Worm (Caenorhabditis elegans) whole organism, L1 larva: ENCODE results near the gene unc-4.

ENCODE experiments used
- C04F5.9 ChIP-seq: sonication (generic microtip); optimal IDR thresholded peaks from 2 replicates; lab custom pipeline; 2016; ENCODE audit warnings: missing genetic modification characterization, missing compliant biosample characterization
- C16A3.4 ChIP-seq: fragments of 150-350 bp; optimal IDR thresholded peaks from 2 replicates; lab custom pipeline; 2014; ENCODE audit warnings: missing biosample characterization, missing genetic modification characterization
- C34B4.2 ChIP-seq: sonication (generic microtip); optimal IDR thresholded peaks from 2 replicates; lab custom pipeline; 2017; ENCODE audit warnings: mild to moderate bottlenecking, missing genetic modification characterization, missing compliant biosample characterization
- aha-1 ChIP-seq: fragments of 150-350 bp; optimal IDR thresholded peaks from 2 replicates; lab custom pipeline; 2014; ENCODE audit warnings: missing biosample characterization, missing genetic modification characterization
- blmp-1 ChIP-seq: fragments of 150-350 bp; optimal IDR thresholded peaks from 2 replicates; lab custom pipeline; 2014; ENCODE audit warnings: missing biosample characterization, missing genetic modification characterization
- ceh-82 ChIP-seq, 3 experiments: fragments of 150-350 bp in 1 of 3; sonication (generic microtip) in 2 of 3; optimal IDR thresholded peaks; 2 replicates each; lab custom pipeline; 2014 to 2017; ENCODE audit warnings: missing biosample characterization in 3 of 3, missing genetic modification characterization in 3 of 3
- dpl-1 ChIP-seq, 3 experiments: fragments of 150-350 bp in 2 of 3; sonication (generic microtip) in 1 of 3; optimal IDR thresholded peaks; 2 replicates each; lab custom pipeline; 2014 to 2017; ENCODE audit warnings: missing biosample characterization in 3 of 3, missing genetic modification characterization in 3 of 3, missing genetic modification reagents in 3 of 3
- dsc-1 ChIP-seq: sonication (generic microtip); optimal IDR thresholded peaks from 2 replicates; lab custom pipeline; 2016; ENCODE audit warnings: mild to moderate bottlenecking, missing genetic modification characterization, missing compliant biosample characterization
- efl-1 ChIP-seq, 4 experiments: fragments of 150-350 bp; optimal IDR thresholded peaks in 3 of 4; peaks in 1 of 4; 1 replicate in 1 of 4; 2 replicates in 3 of 4; lab custom pipeline; 2014; ENCODE audit warnings: missing biosample characterization in 2 of 4, missing genetic modification characterization in 2 of 4, missing genetic modification reagents in 2 of 4
- efl-3 ChIP-seq: fragments of 200-800 bp; sonication (Bioruptor generic); optimal IDR thresholded peaks from 2 replicates; lab custom pipeline; 2018; ENCODE audit warnings: mild to moderate bottlenecking, missing genetic modification characterization, missing compliant biosample characterization
- egl-13 ChIP-seq: sonication (generic microtip); optimal IDR thresholded peaks from 2 replicates; lab custom pipeline; 2016; ENCODE audit warnings: missing genotype, missing genetic modification reagents, missing genetic modification characterization, missing compliant biosample characterization
- elt-3 ChIP-seq, 6 experiments: fragments of 150-350 bp in 1 of 6; sonication (generic microtip); optimal IDR thresholded peaks; 2 replicates each; lab custom pipeline; 2017 to 2018; ENCODE audit warnings: missing biosample characterization in 6 of 6, missing genetic modification characterization in 6 of 6, inconsistent platforms in 1 of 6
- fkh-10 ChIP-seq: sonication (generic microtip); optimal IDR thresholded peaks from 2 replicates; lab custom pipeline; 2017; ENCODE audit warnings: missing biosample characterization, missing genetic modification reagents, missing genetic modification characterization
- fkh-8 ChIP-seq: sonication (generic microtip); optimal IDR thresholded peaks from 2 replicates; lab custom pipeline; 2016; ENCODE audit warnings: mild to moderate bottlenecking, missing genetic modification characterization, missing compliant biosample characterization
- grh-1 ChIP-seq: fragments of 200-800 bp; sonication (Bioruptor generic); IDR thresholded peaks from 2 replicates; pipeline ENCODE4 v1.3.6; 2022; ENCODE audit warnings: missing genetic modification reagents, missing genetic modification characterization, missing compliant biosample characterization
- hlh-4 ChIP-seq: sonication (generic microtip); optimal IDR thresholded peaks from 2 replicates; lab custom pipeline; 2016; ENCODE audit warnings: mild to moderate bottlenecking, missing genetic modification characterization, missing compliant biosample characterization
- irx-1 ChIP-seq: sonication (generic microtip); optimal IDR thresholded peaks from 2 replicates; lab custom pipeline; 2016; ENCODE audit warnings: missing genetic modification characterization, missing compliant biosample characterization
- isw-1 ChIP-seq: fragments of 200-800 bp; sonication (Bioruptor generic); IDR thresholded peaks from 2 replicates; pipeline ENCODE4 v1.3.6; 2022; ENCODE audit warnings: missing genetic modification characterization, missing compliant biosample characterization
- lin-14 ChIP-seq: fragments of 200-800 bp; sonication (Bioruptor generic); optimal IDR thresholded peaks from 2 replicates; lab custom pipeline; 2018; ENCODE audit warnings: mild to moderate bottlenecking, missing genetic modification characterization, moderate library complexity, missing compliant biosample characterization
- lin-15B ChIP-seq: fragments of 150-350 bp; sonication (generic microtip); optimal IDR thresholded peaks from 3 replicates; lab custom pipeline; 2014; ENCODE audit warnings: missing biosample characterization, missing genetic modification characterization
- lin-35 ChIP-seq, 2 experiments: fragments of 150-350 bp; optimal IDR thresholded peaks; 2 replicates each; lab custom pipeline; 2014; ENCODE audit warnings: missing biosample characterization in 2 of 2, missing genetic modification characterization in 2 of 2, missing genetic modification reagents in 2 of 2
- lir-3 ChIP-seq: sonication (generic microtip); optimal IDR thresholded peaks from 2 replicates; lab custom pipeline; 2016; ENCODE audit warnings: mild to moderate bottlenecking, missing genetic modification characterization, moderate library complexity, missing compliant biosample characterization; ENCODE audit not compliant: poor library complexity
- lsy-2 ChIP-seq, 2 experiments: fragments of 150-350 bp; optimal IDR thresholded peaks; 2 replicates each; lab custom pipeline; 2014; ENCODE audit warnings: missing biosample characterization in 2 of 2, missing genetic modification characterization in 2 of 2
- mdl-1 ChIP-seq, 2 experiments: fragments of 150-350 bp; optimal IDR thresholded peaks; 2 replicates each; lab custom pipeline; 2014 to 2017; ENCODE audit warnings: missing biosample characterization in 2 of 2, missing genetic modification characterization in 2 of 2, inconsistent platforms in 1 of 2
- mef-2 ChIP-seq: fragments of 150-350 bp; optimal IDR thresholded peaks from 2 replicates; lab custom pipeline; 2014; ENCODE audit warnings: missing biosample characterization, missing genetic modification characterization
- mep-1 ChIP-seq: fragments of 150-350 bp; optimal IDR thresholded peaks from 2 replicates; lab custom pipeline; 2014; ENCODE audit warnings: missing biosample characterization, missing genetic modification characterization
- nhr-19 ChIP-seq: fragments of 200-800 bp; sonication (Bioruptor generic); conservative IDR thresholded peaks from 2 replicates; pipeline ENCODE4 v1.3.6; 2022; ENCODE audit warnings: missing genetic modification characterization, missing compliant biosample characterization
- nhr-20 ChIP-seq: sonication (generic microtip); optimal IDR thresholded peaks from 2 replicates; lab custom pipeline; 2016; ENCODE audit warnings: mild to moderate bottlenecking, missing genetic modification characterization, missing compliant biosample characterization
- nhr-237 ChIP-seq: fragments of 150-350 bp; optimal IDR thresholded peaks from 2 replicates; lab custom pipeline; 2014; ENCODE audit warnings: missing biosample characterization, missing genetic modification characterization
- nhr-47 ChIP-seq: sonication (generic microtip); optimal IDR thresholded peaks from 2 replicates; lab custom pipeline; 2016; ENCODE audit warnings: mild to moderate bottlenecking, missing genetic modification characterization, moderate library complexity, missing compliant biosample characterization
- nhr-71 ChIP-seq: sonication (generic microtip); optimal IDR thresholded peaks from 2 replicates; lab custom pipeline; 2016; ENCODE audit warnings: mild to moderate bottlenecking, missing genetic modification characterization, moderate library complexity, missing compliant biosample characterization
- nhr-77 ChIP-seq: fragments of 150-350 bp; optimal IDR thresholded peaks from 2 replicates; lab custom pipeline; 2014; ENCODE audit warnings: missing biosample characterization, missing genetic modification characterization
- nhr-84 ChIP-seq: sonication (generic microtip); optimal IDR thresholded peaks from 2 replicates; lab custom pipeline; 2017; ENCODE audit warnings: missing biosample characterization, missing genetic modification characterization
- nhr-85 ChIP-seq: sonication (generic microtip); peaks from one replicate; lab custom pipeline; 2016; ENCODE audit warnings: missing genetic modification characterization, inconsistent platforms, missing compliant biosample characterization
- nhr-90 ChIP-seq: sonication (generic microtip); optimal IDR thresholded peaks from 2 replicates; lab custom pipeline; 2016; ENCODE audit warnings: mild to moderate bottlenecking, missing genetic modification characterization, missing compliant biosample characterization; ENCODE audit not compliant: poor library complexity
- pqm-1 ChIP-seq: sonication (generic microtip); optimal IDR thresholded peaks from 3 replicates; lab custom pipeline; 2017; ENCODE audit warnings: missing biosample characterization, missing genetic modification characterization
- rnt-1 ChIP-seq: sonication (generic microtip); optimal IDR thresholded peaks from 2 replicates; lab custom pipeline; 2016; ENCODE audit warnings: mild to moderate bottlenecking, missing genetic modification characterization, moderate library complexity, missing compliant biosample characterization
- skn-1 ChIP-seq: fragments of 150-350 bp; optimal IDR thresholded peaks from 2 replicates; lab custom pipeline; 2014; ENCODE audit warnings: missing biosample characterization, missing genetic modification characterization
- sox-4 ChIP-seq: sonication (generic microtip); optimal IDR thresholded peaks from 2 replicates; lab custom pipeline; 2016; ENCODE audit warnings: missing genetic modification characterization, missing compliant biosample characterization
- sptf-1 ChIP-seq: fragments of 150-350 bp; optimal IDR thresholded peaks from 2 replicates; lab custom pipeline; 2014; ENCODE audit warnings: missing biosample characterization, missing genetic modification characterization
- swsn-7 ChIP-seq: sonication (generic microtip); optimal IDR thresholded peaks from 2 replicates; lab custom pipeline; 2016; ENCODE audit warnings: missing genetic modification characterization, missing compliant biosample characterization
- tbx-2 ChIP-seq: sonication (generic microtip); optimal IDR thresholded peaks from 2 replicates; lab custom pipeline; 2016; ENCODE audit warnings: missing genetic modification characterization, missing compliant biosample characterization
- unc-62 ChIP-seq: fragments of 150-350 bp; optimal IDR thresholded peaks from 2 replicates; lab custom pipeline; 2014; ENCODE audit warnings: missing biosample characterization, missing genetic modification reagents, missing genetic modification characterization
- unc-86 ChIP-seq: sonication (generic microtip); optimal IDR thresholded peaks from 2 replicates; lab custom pipeline; 2016; ENCODE audit warnings: missing genetic modification characterization, missing compliant biosample characterization
- xbp-1 ChIP-seq: sonication (generic microtip); optimal IDR thresholded peaks from 2 replicates; lab custom pipeline; 2016; ENCODE audit warnings: missing genetic modification characterization, missing compliant biosample characterization
- zag-1 ChIP-seq: fragments of 150-350 bp; optimal IDR thresholded peaks from 2 replicates; lab custom pipeline; 2014; ENCODE audit warnings: missing biosample characterization, missing genetic modification characterization
- zip-4 ChIP-seq: fragments of 200-800 bp; sonication (Bioruptor generic); optimal IDR thresholded peaks from 2 replicates; lab custom pipeline; 2018; ENCODE audit warnings: mild to moderate bottlenecking, missing genetic modification characterization, moderate library complexity, missing compliant biosample characterization
- ztf-4 ChIP-seq: fragments of 150-350 bp; optimal IDR thresholded peaks from 2 replicates; lab custom pipeline; 2014; ENCODE audit warnings: missing biosample characterization, missing genetic modification characterization

Gene unc-4

DNA sequence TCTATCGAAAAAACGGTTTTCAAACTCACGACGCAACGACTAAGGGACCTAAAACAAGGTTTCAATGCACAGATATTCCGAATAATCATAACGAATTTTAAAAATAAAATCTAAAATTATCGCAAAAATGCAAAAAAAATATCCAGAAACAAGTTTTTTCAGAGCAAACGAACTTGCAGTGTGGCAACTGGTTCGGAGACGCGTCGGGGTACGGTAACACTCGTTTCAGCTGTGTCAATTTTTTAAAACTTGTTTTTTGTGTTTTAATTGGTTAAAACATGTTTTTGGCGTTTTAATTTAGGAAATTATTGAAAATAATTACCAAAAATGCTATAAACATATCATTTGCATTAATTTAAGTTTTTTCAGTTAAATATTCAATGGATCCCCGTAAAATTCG, 7.8 kb downstream of the unc-4 start, which contains the start of gene C08H9.16:
C08H9.16 (plus strand) TSS at position 370 of the 400 bp plus-strand sequence.
- TF ChIP-seq fkh-10 (GFP tag; lab: Kevin White, UChicago) (no peak), elt-3 (tag; optimal IDR thresholded peaks at IDR 0.05; lab: Kevin White, UChicago) (peak in 1 of 6 experiments; percentile 68), sox-4 (tag; lab: Kevin White, UChicago) (no peak), tbx-2 (tag; lab: Kevin White, UChicago) (peak; percentile 31), isw-1 (GFP tag; lab: Robert Waterston, UW) (peak; percentile 9; the same call in 1 of the 2 replicates), nhr-85 (tag; lab: Kevin White, UChicago) (peak; percentile 76), ceh-82 (tag; optimal IDR thresholded peaks at IDR 0.05; lab: Kevin White, UChicago) (peak in 2 of 3 experiments; percentile 11 to 24), nhr-77 (tag; lab: Kevin White, UChicago) (no peak), lsy-2 (tag; optimal IDR thresholded peaks at IDR 0.05; lab: Kevin White, UChicago) (peak; percentile 96 to 98), zip-4 (GFP tag; lab: Kevin White, UChicago) (no peak), swsn-7 (peak; percentile 7), dpl-1 (GFP tag; optimal IDR thresholded peaks at IDR 0.05; lab: Kevin White, UChicago) (peak; percentile 50 to 71 (median 59)), nhr-47 (no peak), irx-1 (tag; lab: Kevin White, UChicago) (peak; percentile 1), lir-3 (tag; lab: Kevin White, UChicago) (no peak), grh-1 (GFP tag; lab: Robert Waterston, UW) (peak; percentile 86), blmp-1 (peak; percentile 45), fkh-8 (tag; lab: Kevin White, UChicago) (no peak), C16A3.4 (tag; lab: Kevin White, UChicago) (peak; percentile 65), efl-1 (optimal IDR thresholded peaks at IDR 0.05; lab: Kevin White, UChicago) (peak; percentile 63 to 68), efl-1 (GFP tag; optimal IDR thresholded peaks at IDR 0.05 in 1 of 2; lab: Kevin White, UChicago) (peak; percentile 53 to 94), dsc-1 (tag; lab: Kevin White, UChicago) (no peak), sptf-1 (tag; lab: Kevin White, UChicago) (no peak), nhr-237 (tag; lab: Kevin White, UChicago) (no peak), lin-35 (GFP tag; optimal IDR thresholded peaks at IDR 0.05; lab: Kevin White, UChicago) (peak; percentile 30 to 71), C34B4.2 (no peak), skn-1 (tag; lab: Kevin White, UChicago) (peak; percentile 58), efl-3 (GFP tag; lab: Kevin White, UChicago) (no peak), xbp-1 (tag; lab: Kevin White, UChicago) (peak; percentile 18), unc-86 (no peak), unc-62 (GFP tag; lab: Kevin White, UChicago) (no peak), pqm-1 (no peak), lin-15B (tag; lab: Kevin White, UChicago) (peak; percentile 46), zag-1 (tag; lab: Kevin White, UChicago) (no peak), nhr-90 (tag; lab: Kevin White, UChicago) (no peak), nhr-19 (peak; percentile 24; the same call in 1 of the 2 replicates), mdl-1 (tag; optimal IDR thresholded peaks at IDR 0.05; lab: Kevin White, UChicago) (no peak), nhr-71 (tag; lab: Kevin White, UChicago) (peak; percentile 59), egl-13 (no peak), ztf-4 (tag; lab: Kevin White, UChicago) (peak; percentile 28), mef-2 (tag; lab: Kevin White, UChicago) (no peak), mep-1 (tag; lab: Kevin White, UChicago) (peak; percentile 46), C04F5.9 (tag; lab: Kevin White, UChicago) (no peak), nhr-20 (tag; lab: Kevin White, UChicago) (peak; percentile 7), hlh-4 (tag; lab: Kevin White, UChicago) (no peak), aha-1 (tag; lab: Kevin White, UChicago) (no peak), rnt-1 (peak; percentile 17), lin-14 (peak; percentile 38), nhr-84 (tag; lab: Kevin White, UChicago) (no peak)
